Worm (Caenorhabditis elegans) whole organism, L1 larva: ENCODE results near the gene F25G6.9.

Experiments
- C16A3.4 ChIP-seq: fragments of 150-350 bp; optimal IDR thresholded peaks from 2 replicates; lab custom pipeline; 2014; ENCODE audit warnings: missing biosample characterization, missing genetic modification characterization
- F16B12.6 ChIP-seq: fragments of 150-350 bp; optimal IDR thresholded peaks from 2 replicates; lab custom pipeline; 2014; ENCODE audit warnings: missing biosample characterization, missing genetic modification characterization
- aha-1 ChIP-seq: fragments of 150-350 bp; optimal IDR thresholded peaks from 2 replicates; lab custom pipeline; 2014; ENCODE audit warnings: missing biosample characterization, missing genetic modification characterization
- aly-2 ChIP-seq: fragments of 150-350 bp; optimal IDR thresholded peaks from 2 replicates; lab custom pipeline; 2014; ENCODE audit warnings: missing biosample characterization, missing genetic modification characterization
- blmp-1 ChIP-seq: fragments of 150-350 bp; optimal IDR thresholded peaks from 2 replicates; lab custom pipeline; 2014; ENCODE audit warnings: missing biosample characterization, missing genetic modification characterization
- ceh-8 ChIP-seq: fragments of 200-800 bp; sonication (Bioruptor generic); optimal IDR thresholded peaks from 2 replicates; lab custom pipeline; 2018; ENCODE audit warnings: mild to moderate bottlenecking, missing genetic modification characterization, moderate library complexity, missing compliant biosample characterization
- ceh-88 ChIP-seq: fragments of 200-800 bp; sonication (Bioruptor generic); IDR thresholded peaks from 2 replicates; pipeline ENCODE4 v1.3.6; 2022; ENCODE audit warnings: missing genetic modification characterization, missing compliant biosample characterization
- ces-1 ChIP-seq: fragments of 150-350 bp; optimal IDR thresholded peaks from 2 replicates; lab custom pipeline; 2014; ENCODE audit warnings: missing biosample characterization, missing genetic modification reagents, missing genetic modification characterization
- dpl-1 ChIP-seq, 3 experiments: fragments of 150-350 bp in 2 of 3; sonication (generic microtip) in 1 of 3; optimal IDR thresholded peaks; 2 replicates each; lab custom pipeline; 2014 to 2017; ENCODE audit warnings: missing biosample characterization in 3 of 3, missing genetic modification characterization in 3 of 3, missing genetic modification reagents in 3 of 3
- dsc-1 ChIP-seq: sonication (generic microtip); optimal IDR thresholded peaks from 2 replicates; lab custom pipeline; 2016; ENCODE audit warnings: mild to moderate bottlenecking, missing genetic modification characterization, missing compliant biosample characterization
- egl-13 ChIP-seq: sonication (generic microtip); optimal IDR thresholded peaks from 2 replicates; lab custom pipeline; 2016; ENCODE audit warnings: missing genotype, missing genetic modification reagents, missing genetic modification characterization, missing compliant biosample characterization
- elt-3 ChIP-seq, 6 experiments: fragments of 150-350 bp in 1 of 6; sonication (generic microtip); optimal IDR thresholded peaks; 2 replicates each; lab custom pipeline; 2017 to 2018; ENCODE audit warnings: missing biosample characterization in 6 of 6, missing genetic modification characterization in 6 of 6, inconsistent platforms in 1 of 6
- ets-5 ChIP-seq: fragments of 200-800 bp; sonication (Bioruptor generic); IDR thresholded peaks from 2 replicates; pipeline ENCODE4 v1.3.6; 2022; ENCODE audit warnings: missing genetic modification characterization, missing compliant biosample characterization
- fkh-10 ChIP-seq: sonication (generic microtip); optimal IDR thresholded peaks from 2 replicates; lab custom pipeline; 2017; ENCODE audit warnings: missing biosample characterization, missing genetic modification reagents, missing genetic modification characterization
- fkh-4 ChIP-seq: sonication (generic microtip); optimal IDR thresholded peaks from 2 replicates; lab custom pipeline; 2016; ENCODE audit warnings: missing compliant biosample characterization, missing genetic modification characterization, borderline replicate concordance
- fkh-8 ChIP-seq: sonication (generic microtip); optimal IDR thresholded peaks from 2 replicates; lab custom pipeline; 2016; ENCODE audit warnings: mild to moderate bottlenecking, missing genetic modification characterization, missing compliant biosample characterization
- grh-1 ChIP-seq: fragments of 200-800 bp; sonication (Bioruptor generic); IDR thresholded peaks from 2 replicates; pipeline ENCODE4 v1.3.6; 2022; ENCODE audit warnings: missing genetic modification reagents, missing genetic modification characterization, missing compliant biosample characterization
- hlh-17 ChIP-seq: fragments of 200-800 bp; sonication (Bioruptor generic); optimal IDR thresholded peaks from 2 replicates; lab custom pipeline; 2018; ENCODE audit warnings: missing genetic modification characterization, mild to moderate bottlenecking, missing compliant biosample characterization, moderate library complexity, borderline replicate concordance
- hpl-2 ChIP-seq: fragments of 150-350 bp; optimal IDR thresholded peaks from 2 replicates; lab custom pipeline; 2014; ENCODE audit warnings: missing biosample characterization, missing genetic modification reagents, missing genetic modification characterization
- irx-1 ChIP-seq: sonication (generic microtip); optimal IDR thresholded peaks from 2 replicates; lab custom pipeline; 2016; ENCODE audit warnings: missing genetic modification characterization, missing compliant biosample characterization
- isw-1 ChIP-seq: fragments of 200-800 bp; sonication (Bioruptor generic); IDR thresholded peaks from 2 replicates; pipeline ENCODE4 v1.3.6; 2022; ENCODE audit warnings: missing genetic modification characterization, missing compliant biosample characterization
- jun-1 ChIP-seq: fragments of 150-350 bp; optimal IDR thresholded peaks from 2 replicates; lab custom pipeline; 2014; ENCODE audit warnings: missing biosample characterization, missing genetic modification reagents, missing genetic modification characterization
- lin-14 ChIP-seq: fragments of 200-800 bp; sonication (Bioruptor generic); optimal IDR thresholded peaks from 2 replicates; lab custom pipeline; 2018; ENCODE audit warnings: mild to moderate bottlenecking, missing genetic modification characterization, moderate library complexity, missing compliant biosample characterization
- lin-15B ChIP-seq: fragments of 150-350 bp; sonication (generic microtip); optimal IDR thresholded peaks from 3 replicates; lab custom pipeline; 2014; ENCODE audit warnings: missing biosample characterization, missing genetic modification characterization
- lin-39 ChIP-seq: fragments of 150-350 bp; optimal IDR thresholded peaks from 2 replicates; lab custom pipeline; 2014; ENCODE audit warnings: missing biosample characterization, missing genetic modification reagents, missing genetic modification characterization
- mab-9 ChIP-seq: fragments of 200-800 bp; sonication (Bioruptor generic); IDR thresholded peaks from 2 replicates; pipeline ENCODE4 v1.3.6; 2022; ENCODE audit warnings: missing genetic modification reagents, missing genetic modification characterization, missing compliant biosample characterization
- mdl-1 ChIP-seq, 2 experiments: fragments of 150-350 bp; optimal IDR thresholded peaks; 2 replicates each; lab custom pipeline; 2014 to 2017; ENCODE audit warnings: missing biosample characterization in 2 of 2, missing genetic modification characterization in 2 of 2, inconsistent platforms in 1 of 2
- mep-1 ChIP-seq: fragments of 150-350 bp; optimal IDR thresholded peaks from 2 replicates; lab custom pipeline; 2014; ENCODE audit warnings: missing biosample characterization, missing genetic modification characterization
- nhr-19 ChIP-seq: fragments of 200-800 bp; sonication (Bioruptor generic); conservative IDR thresholded peaks from 2 replicates; pipeline ENCODE4 v1.3.6; 2022; ENCODE audit warnings: missing genetic modification characterization, missing compliant biosample characterization
- nhr-20 ChIP-seq: sonication (generic microtip); optimal IDR thresholded peaks from 2 replicates; lab custom pipeline; 2016; ENCODE audit warnings: mild to moderate bottlenecking, missing genetic modification characterization, missing compliant biosample characterization
- nhr-71 ChIP-seq: sonication (generic microtip); optimal IDR thresholded peaks from 2 replicates; lab custom pipeline; 2016; ENCODE audit warnings: mild to moderate bottlenecking, missing genetic modification characterization, moderate library complexity, missing compliant biosample characterization
- nhr-76 ChIP-seq: sonication (generic microtip); optimal IDR thresholded peaks from 2 replicates; lab custom pipeline; 2017; ENCODE audit warnings: missing biosample characterization, missing genetic modification characterization
- nhr-77 ChIP-seq: fragments of 150-350 bp; optimal IDR thresholded peaks from 2 replicates; lab custom pipeline; 2014; ENCODE audit warnings: missing biosample characterization, missing genetic modification characterization
- nhr-85 ChIP-seq: sonication (generic microtip); peaks from one replicate; lab custom pipeline; 2016; ENCODE audit warnings: missing genetic modification characterization, inconsistent platforms, missing compliant biosample characterization
- nhr-90 ChIP-seq: sonication (generic microtip); optimal IDR thresholded peaks from 2 replicates; lab custom pipeline; 2016; ENCODE audit warnings: mild to moderate bottlenecking, missing genetic modification characterization, missing compliant biosample characterization; ENCODE audit not compliant: poor library complexity
- pax-3 ChIP-seq: fragments of 200-800 bp; sonication (Bioruptor generic); optimal IDR thresholded peaks from 2 replicates; lab custom pipeline; 2018; ENCODE audit warnings: mild to moderate bottlenecking, missing genetic modification characterization, moderate library complexity, missing compliant biosample characterization
- pqm-1 ChIP-seq: sonication (generic microtip); optimal IDR thresholded peaks from 3 replicates; lab custom pipeline; 2017; ENCODE audit warnings: missing biosample characterization, missing genetic modification characterization
- skn-1 ChIP-seq: fragments of 150-350 bp; optimal IDR thresholded peaks from 2 replicates; lab custom pipeline; 2014; ENCODE audit warnings: missing biosample characterization, missing genetic modification characterization
- snpc-4 ChIP-seq: fragments of 150-350 bp; optimal IDR thresholded peaks from 2 replicates; lab custom pipeline; 2014; ENCODE audit warnings: missing biosample characterization, missing genetic modification characterization
- snu-23 ChIP-seq: sonication (generic microtip); optimal IDR thresholded peaks from 2 replicates; lab custom pipeline; 2016; ENCODE audit warnings: missing genetic modification characterization, missing compliant biosample characterization
- sptf-1 ChIP-seq: fragments of 150-350 bp; optimal IDR thresholded peaks from 2 replicates; lab custom pipeline; 2014; ENCODE audit warnings: missing biosample characterization, missing genetic modification characterization
- sup-37 ChIP-seq: fragments of 200-800 bp; sonication (Bioruptor generic); optimal IDR thresholded peaks from 2 replicates; lab custom pipeline; 2018; ENCODE audit warnings: mild to moderate bottlenecking, missing genetic modification characterization, missing compliant biosample characterization
- tbx-2 ChIP-seq: sonication (generic microtip); optimal IDR thresholded peaks from 2 replicates; lab custom pipeline; 2016; ENCODE audit warnings: missing genetic modification characterization, missing compliant biosample characterization
- unc-30 ChIP-seq: sonication (generic microtip); optimal IDR thresholded peaks from 2 replicates; lab custom pipeline; 2017; ENCODE audit warnings: missing biosample characterization, missing genetic modification characterization
- unc-62 ChIP-seq: fragments of 150-350 bp; optimal IDR thresholded peaks from 2 replicates; lab custom pipeline; 2014; ENCODE audit warnings: missing biosample characterization, missing genetic modification reagents, missing genetic modification characterization
- unc-98 ChIP-seq: fragments of 200-800 bp; sonication (Bioruptor generic); IDR thresholded peaks from 2 replicates; pipeline ENCODE4 v1.3.6; 2022; ENCODE audit warnings: missing genetic modification characterization, missing compliant biosample characterization
- xbp-1 ChIP-seq: sonication (generic microtip); optimal IDR thresholded peaks from 2 replicates; lab custom pipeline; 2016; ENCODE audit warnings: missing genetic modification characterization, missing compliant biosample characterization
- ztf-11 ChIP-seq, 2 experiments: sonication (generic microtip); optimal IDR thresholded peaks; 2 replicates each; lab custom pipeline; 2016 to 2017; ENCODE audit warnings: missing genetic modification characterization in 2 of 2, missing biosample characterization in 1 of 2, missing compliant biosample characterization in 1 of 2
- ztf-4 ChIP-seq: fragments of 150-350 bp; optimal IDR thresholded peaks from 2 replicates; lab custom pipeline; 2014; ENCODE audit warnings: missing biosample characterization, missing genetic modification characterization

Gene F25G6.9

DNA sequence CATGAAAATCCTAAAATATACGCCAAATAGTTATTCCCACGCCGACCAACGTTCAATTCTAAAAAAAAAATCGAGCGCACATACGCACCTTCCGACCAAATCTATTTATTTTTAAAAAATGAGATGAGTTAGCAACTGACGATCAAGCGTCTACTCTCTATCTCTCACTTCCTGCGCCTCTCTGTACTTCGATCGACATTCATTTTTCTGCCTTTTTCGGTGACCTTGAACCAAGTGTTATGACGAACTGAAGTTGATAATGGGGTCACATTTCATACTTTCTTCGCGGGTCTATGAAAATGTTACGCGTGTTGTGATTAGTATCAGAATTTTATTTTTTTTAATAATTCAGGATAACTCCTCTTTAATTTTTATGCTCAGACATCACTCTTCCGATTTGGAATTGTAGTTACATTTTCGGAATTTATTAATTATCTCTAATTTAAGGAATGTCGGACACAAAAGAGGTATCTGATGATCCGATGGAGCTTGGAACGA is 37.6 kb upstream of the F25G6.9 start, which contains the start of gene smk-1 (continued):
- TF ChIP-seq tbx-2 (tag; lab: Kevin White, UChicago) (no peak), skn-1 (tag; lab: Kevin White, UChicago) (peak; percentile 16), snpc-4 (tag; lab: Kevin White, UChicago) (no peak), nhr-85 (tag; lab: Kevin White, UChicago) (peak; percentile 77), snu-23 (GFP tag; lab: Kevin White, UChicago) (peak; percentile 38), mab-9 (GFP tag; lab: Robert Waterston, UW) (no peak), unc-98 (GFP tag; lab: Robert Waterston, UW) (no peak), ceh-8 (GFP tag; lab: Kevin White, UChicago) (no peak), nhr-20 (tag; lab: Kevin White, UChicago) (peak; percentile 42), hpl-2 (GFP tag; lab: Kevin White, UChicago) (no peak), isw-1 (no peak), fkh-8 (tag; lab: Kevin White, UChicago) (no peak), mep-1 (tag; lab: Kevin White, UChicago) (peak; percentile 34), dsc-1 (tag; lab: Kevin White, UChicago) (no peak), sptf-1 (tag; lab: Kevin White, UChicago) (no peak), dpl-1 (GFP tag; optimal IDR thresholded peaks at IDR 0.05; lab: Kevin White, UChicago) (no peak)
- TF ChIP-seq, all 84 proteins: peak for 16

DNA sequence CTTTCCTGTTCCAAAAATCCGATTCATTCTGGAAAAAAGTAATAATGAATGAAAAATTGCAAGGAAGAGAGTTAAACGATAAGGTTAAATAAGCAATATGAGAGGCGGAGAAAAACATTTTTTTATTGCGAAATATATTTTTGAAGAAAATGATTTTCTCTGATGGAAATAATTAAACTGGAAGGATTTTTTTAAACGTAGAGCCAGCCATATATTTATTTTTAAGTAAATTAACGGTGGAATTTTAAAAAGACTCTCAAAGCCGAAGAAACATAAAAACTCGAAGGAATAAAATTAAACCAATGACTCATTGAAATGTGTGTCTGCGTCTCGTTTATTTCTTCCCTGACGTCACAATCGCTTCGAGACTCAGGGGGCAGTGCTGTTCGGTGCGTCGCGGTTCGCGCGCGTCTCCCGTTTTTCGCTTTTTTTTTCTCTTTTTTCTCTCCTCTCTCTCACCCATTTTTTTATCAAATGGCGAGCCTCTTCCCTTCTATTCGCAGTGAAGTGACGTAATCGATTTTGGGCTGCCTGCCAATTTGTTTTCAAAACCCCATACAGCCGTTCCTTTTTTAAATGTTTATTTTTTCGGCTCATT is 36.4 kb upstream of the F25G6.9 start, which contains the start of gene vps-60:
Gene vps-60 (minus strand): TSS at position 30 of the 598 bp plus-strand sequence.
- TF ChIP-seq unc-62 (GFP tag; lab: Kevin White, UChicago) = no peak
- TF ChIP-seq xbp-1 (tag; lab: Kevin White, UChicago) = peak; percentile 98
- peak; percentile 75 for TF ChIP-seq grh-1 (GFP tag; lab: Robert Waterston, UW)
- TF ChIP-seq blmp-1 (tag; lab: Kevin White, UChicago) = peak; percentile 97
- TF ChIP-seq lin-14 (GFP tag; lab: Kevin White, UChicago) = peak; percentile 98
- TF ChIP-seq unc-30 (tag; lab: Kevin White, UChicago) = no peak
- TF ChIP-seq nhr-77 (tag; lab: Kevin White, UChicago) = peak; percentile 93
- TF ChIP-seq nhr-71 (tag; lab: Kevin White, UChicago) = peak; percentile 98
- peak; percentile 74 for TF ChIP-seq snpc-4 (tag; lab: Kevin White, UChicago)
- TF ChIP-seq nhr-90 (tag; lab: Kevin White, UChicago) = peak; percentile 86
- TF ChIP-seq mdl-1 (tag; optimal IDR thresholded peaks at IDR 0.05; lab: Kevin White, UChicago) = peak in 1 of 2 experiments; percentile 77
- TF ChIP-seq lin-15B (tag; lab: Kevin White, UChicago) = peak; percentile 80
- TF ChIP-seq irx-1 (tag; lab: Kevin White, UChicago) = peak; percentile 79
- no peak for TF ChIP-seq fkh-4 (tag; lab: Kevin White, UChicago)
- TF ChIP-seq ets-5 (GFP tag; lab: Robert Waterston, UW) = no peak
- peak; percentile 88 for TF ChIP-seq egl-13 (tag; lab: Kevin White, UChicago)
- TF ChIP-seq hlh-17 (GFP tag; lab: Kevin White, UChicago) = no peak
- no peak for TF ChIP-seq ces-1
- TF ChIP-seq ceh-88 = peak; percentile 77; the same call in 1 of the 2 replicates
- no peak for TF ChIP-seq sup-37 (GFP tag; lab: Kevin White, UChicago)
- peak; percentile 98 for TF ChIP-seq fkh-8 (tag; lab: Kevin White, UChicago)
- peak; percentile 96 for TF ChIP-seq nhr-85 (tag; lab: Kevin White, UChicago)
- TF ChIP-seq F16B12.6 (tag; lab: Kevin White, UChicago) = peak; percentile 10
- peak; percentile 22 for TF ChIP-seq aha-1 (tag; lab: Kevin White, UChicago)
- peak; percentile 48 for TF ChIP-seq lin-39 (tag; lab: Kevin White, UChicago)
- TF ChIP-seq isw-1 = peak; percentile 94
- TF ChIP-seq skn-1 (tag; lab: Kevin White, UChicago) = peak; percentile 91
- TF ChIP-seq ztf-4 (tag; lab: Kevin White, UChicago) = peak; percentile 77
- TF ChIP-seq jun-1 (tag; lab: Kevin White, UChicago) = peak; percentile 96
- no peak for TF ChIP-seq pqm-1 (tag; lab: Kevin White, UChicago)
- peak; percentile 96 for TF ChIP-seq nhr-20 (tag; lab: Kevin White, UChicago)
- peak in 1 of 2 experiments; percentile 46 for TF ChIP-seq ztf-11 (tag; optimal IDR thresholded peaks at IDR 0.05; lab: Kevin White, UChicago)
- TF ChIP-seq aly-2 (tag; lab: Kevin White, UChicago) = peak; percentile 67
- TF ChIP-seq nhr-76 (tag; lab: Kevin White, UChicago) = peak; percentile 2
- TF ChIP-seq elt-3 (tag; optimal IDR thresholded peaks at IDR 0.05; lab: Kevin White, UChicago) = peak in 5 of 6 experiments; percentile 48 to 91 (median 72)
- TF ChIP-seq pax-3 (tag; lab: Kevin White, UChicago) = peak; percentile 87
- peak; percentile 93 for TF ChIP-seq nhr-19 (GFP tag; lab: Robert Waterston, UW)
- peak; percentile 90 for TF ChIP-seq C16A3.4 (tag; lab: Kevin White, UChicago)
- TF ChIP-seq fkh-10 = peak; percentile 85
